Worm (Caenorhabditis elegans) whole organism, L4/young adult: Measurements from ENCODE around the gene T28A8.6.

Experiments used
- dao-5 ChIP-seq: sonication (generic microtip); optimal IDR thresholded peaks from 2 replicates; lab custom pipeline; 2016; ENCODE audit warnings: missing genotype, missing genetic modification characterization, moderate library complexity, missing compliant biosample characterization
- him-1 ChIP-seq: sonication (generic microtip); optimal IDR thresholded peaks from 2 replicates; lab custom pipeline; 2016; ENCODE audit warnings: missing genotype, missing genetic modification reagents, missing genetic modification characterization, missing compliant biosample characterization

DNA sequence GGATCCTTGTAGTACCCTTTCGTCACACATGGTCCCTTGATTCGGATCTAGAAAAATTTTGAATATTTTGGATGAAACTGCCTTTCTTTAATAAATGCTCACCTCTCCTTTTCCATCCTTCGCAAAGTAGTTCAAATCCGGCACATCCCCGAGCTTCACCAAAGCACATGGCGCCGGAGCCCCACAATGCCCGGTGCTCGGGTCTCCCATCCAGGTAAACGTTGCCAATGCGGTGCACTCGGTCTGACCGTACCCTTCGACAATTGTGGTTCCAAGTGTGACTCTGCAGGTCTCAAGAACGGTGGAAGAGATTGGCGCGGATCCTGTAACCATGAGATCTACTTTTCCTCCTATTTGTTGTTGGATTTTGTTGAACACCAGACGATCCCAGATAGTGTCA lies 41.8 kb downstream of the T28A8.6 start:
- TF ChIP-seq him-1 (tag; lab: Kevin White, UChicago) (no peak), dao-5 (tag; lab: Kevin White, UChicago) (no peak)
